Fruit fly (Drosophila melanogaster): Measurements from ENCODE around the gene Mzt1.

- TF ChIP-seq CG12768 (GFP tag; optimal IDR thresholded peaks at IDR 0.05) (no peak), kay (GFP tag; ENCODE audit: borderline replicate concordance) (no peak), bab1 (GFP tag; optimal IDR thresholded peaks at IDR 0.05) (no peak), Clk (GFP tag; optimal IDR thresholded peaks at IDR 0.05) (no peak), Mnt (GFP tag; optimal IDR thresholded peaks at IDR 0.05) (no peak), CG33017 (tag; optimal IDR thresholded peaks at IDR 0.05) (no peak), CG7101 (tag; optimal IDR thresholded peaks at IDR 0.05) (no peak), Hr96 (GFP tag; optimal IDR thresholded peaks at IDR 0.05) (no peak), cnc (optimal IDR thresholded peaks at IDR 0.05) (no peak), CG7045 (GFP tag; optimal IDR thresholded peaks at IDR 0.05) (no peak), cic (GFP tag; optimal IDR thresholded peaks at IDR 0.05) (no peak)
Measured at dm6 chr3L:2398636-2399035, 9.6 kb downstream of the Mzt1 start.

Data from whole organism, adult.